Worm (Caenorhabditis elegans): ENCODE results near the gene Y94H6A.5.

DNA sequence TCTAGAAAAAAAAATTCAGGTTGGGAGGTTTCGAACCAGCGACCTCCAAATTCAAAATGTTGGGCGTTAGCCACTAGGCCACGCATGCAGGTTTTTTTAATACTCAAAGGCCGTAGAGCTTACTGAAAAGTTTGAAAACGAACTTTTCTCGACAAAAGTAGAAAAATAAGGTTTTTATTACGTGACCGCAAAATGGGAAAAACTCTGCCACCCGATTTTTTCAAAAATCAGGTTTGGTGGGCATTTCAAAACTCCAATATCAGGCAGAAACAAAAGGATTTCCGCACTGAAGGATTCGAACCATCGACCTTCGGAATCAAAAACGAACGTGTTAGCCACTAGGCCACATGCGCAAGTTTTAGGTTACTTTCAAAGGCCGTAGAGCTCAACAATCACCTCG, 45.0 kb downstream of the Y94H6A.5 start:
- TF ChIP-seq ceh-13 (GFP tag; optimal IDR thresholded peaks at IDR 0.05) = no peak
- no peak for TF ChIP-seq ama-1 (optimal IDR thresholded peaks at IDR 0.05)
- no peak for TF ChIP-seq ets-7 (tag; optimal IDR thresholded peaks at IDR 0.05)
- no peak for TF ChIP-seq hnd-1 (tag; optimal IDR thresholded peaks at IDR 0.05)
- TF ChIP-seq hmg-4 (GFP tag; optimal IDR thresholded peaks at IDR 0.05) = no peak
- TF ChIP-seq scrt-1 (GFP tag; IDR thresholded peaks at IDR 0.05) = no peak
- no peak for TF ChIP-seq tbx-37 (GFP tag; conservative IDR thresholded peaks at IDR 0.05)
- no peak for TF ChIP-seq flt-1 (GFP tag; IDR thresholded peaks at IDR 0.05)
